Fruit fly (Drosophila melanogaster) S2 (cell line): Measurements from ENCODE around the gene Klp61F.

Experiments
- CG8478 ChIP-seq: fragments of >200 bp; optimal IDR thresholded peaks from 2 replicates; lab custom pipeline; 2018
- CTCF ChIP-seq, 2 experiments: fragments of >200 bp; optimal IDR thresholded peaks; 2 replicates each; lab custom pipeline; 2018

DNA sequence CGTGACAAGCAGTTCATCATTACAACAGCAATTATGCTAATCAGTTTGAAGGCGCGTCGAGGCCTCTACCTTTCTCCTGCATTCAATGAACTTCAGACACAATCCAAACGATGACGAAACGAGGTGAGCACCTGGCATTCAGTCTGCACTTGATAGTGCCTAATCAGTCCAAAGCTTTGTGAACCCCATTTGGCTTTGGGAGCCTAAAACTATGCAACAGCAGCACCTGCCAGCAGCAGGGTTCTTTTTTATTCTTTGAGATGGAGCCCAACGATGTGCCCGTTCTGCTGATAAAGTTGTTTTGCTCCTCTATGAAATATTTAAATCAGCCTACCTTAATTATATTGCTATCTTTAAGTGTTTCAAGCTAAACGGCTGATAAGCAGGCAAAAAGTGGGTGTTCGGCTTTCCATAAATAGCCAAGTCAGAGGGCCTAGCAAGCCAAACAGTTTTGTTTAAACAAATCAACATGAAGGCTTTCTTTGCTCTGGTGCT lies 18.4 kb downstream of the Klp61F start, which contains the start of gene LysS:
- TF ChIP-seq CG8478 (no peak), CTCF (optimal IDR thresholded peaks at IDR 0.05; lab: Kevin White, UChicago) (no peak)
